Fruit fly (Drosophila melanogaster) whole organism, embryonic: Measurements from ENCODE around the gene Dbx.
A peak's percentile ranks its signal among the peaks of the same experiment; 100 is the strongest.

Experiments
- CG10267 ChIP-seq: fragments of 200-800 bp; sonication (Bioruptor generic); optimal IDR thresholded peaks from 2 replicates; lab custom pipeline; 2018; ENCODE audit warnings: missing biosample characterization, mild to moderate bottlenecking, missing genetic modification characterization, moderate library complexity
- CG10366 ChIP-seq: fragments of 200-800 bp; sonication (Bioruptor generic); IDR thresholded peaks from 2 replicates; pipeline ENCODE4 v1.3.6; 2022; ENCODE audit warnings: missing biosample characterization, missing genetic modification characterization
- CG10654 ChIP-seq: fragments of 200-800 bp; sonication (Bioruptor generic); optimal IDR thresholded peaks from 2 replicates; lab custom pipeline; 2016; ENCODE audit warnings: missing biosample characterization, missing genetic modification characterization
- CG11456 ChIP-seq: fragments of 200-800 bp; sonication (Bioruptor generic); IDR thresholded peaks from 3 replicates; pipeline ENCODE4 v1.3.6; 2022; ENCODE audit warnings: missing biosample characterization, missing genetic modification characterization
- CG12744 ChIP-seq: fragments of 200-800 bp; sonication (Bioruptor generic); optimal IDR thresholded peaks from 2 replicates; lab custom pipeline; 2016; ENCODE audit warnings: missing biosample characterization, missing genetic modification characterization
- CG13287 ChIP-seq: fragments of 200-800 bp; sonication (Bioruptor generic); IDR thresholded peaks from 2 replicates; pipeline ENCODE4 v1.3.6; 2022; ENCODE audit warnings: missing biosample characterization, missing genetic modification characterization; ENCODE audit not compliant: partially characterized antibody
- CG13296 ChIP-seq: fragments of 200-800 bp; sonication (Bioruptor generic); optimal IDR thresholded peaks from 3 replicates; lab custom pipeline; 2018; ENCODE audit warnings: missing biosample characterization, mild to moderate bottlenecking, missing genetic modification characterization
- CG13894 ChIP-seq: fragments of 200-800 bp; sonication (Bioruptor generic); optimal IDR thresholded peaks from 3 replicates; lab custom pipeline; 2018; ENCODE audit warnings: missing biosample characterization, mild to moderate bottlenecking, missing genetic modification characterization, moderate library complexity
- CG14667 ChIP-seq: fragments of 200-800 bp; sonication (Bioruptor generic); IDR thresholded peaks from 2 replicates; pipeline ENCODE4 v1.3.6; 2022; ENCODE audit warnings: missing biosample characterization, missing genetic modification characterization
- CG15073 ChIP-seq: fragments of 200-800 bp; sonication (Bioruptor generic); optimal IDR thresholded peaks from 2 replicates; lab custom pipeline; 2016; ENCODE audit warnings: missing biosample characterization, missing genetic modification characterization
- CG16779 ChIP-seq: fragments of 200-800 bp; sonication (Bioruptor generic); IDR thresholded peaks from 2 replicates; pipeline ENCODE4 v1.3.6; 2022; ENCODE audit warnings: missing biosample characterization, missing genetic modification characterization
- CG16815 ChIP-seq: fragments of 200-800 bp; sonication (Bioruptor generic); optimal IDR thresholded peaks from 3 replicates; lab custom pipeline; 2017; ENCODE audit warnings: missing biosample characterization, mild to moderate bottlenecking, missing genetic modification characterization
- CG2712 ChIP-seq: fragments of 200-800 bp; optimal IDR thresholded peaks from 3 replicates; lab custom pipeline; 2019; ENCODE audit warnings: missing biosample characterization, mild to moderate bottlenecking, missing genetic modification characterization, moderate library complexity
- CG31441 ChIP-seq: fragments of 200-800 bp; sonication (Bioruptor generic); IDR thresholded peaks from 2 replicates; pipeline ENCODE4 v1.3.6; 2022; ENCODE audit warnings: missing biosample characterization, missing genetic modification characterization
- CG33213 ChIP-seq: fragments of 200-800 bp; sonication (Bioruptor generic); optimal IDR thresholded peaks from 3 replicates; lab custom pipeline; 2016; ENCODE audit warnings: missing biosample characterization, missing genetic modification characterization
- CG43689 ChIP-seq: fragments of 200-800 bp; sonication (Bioruptor generic); IDR thresholded peaks from 2 replicates; pipeline ENCODE4 v1.3.6; 2022; ENCODE audit warnings: missing biosample characterization, missing genetic modification characterization
- CG6683 ChIP-seq: fragments of 200-800 bp; sonication (Bioruptor generic); optimal IDR thresholded peaks from 2 replicates; lab custom pipeline; 2017; ENCODE audit warnings: missing biosample characterization, mild to moderate bottlenecking, missing genetic modification characterization, missing genetic modification reagents
- CG6765 ChIP-seq: fragments of 200-800 bp; sonication (Bioruptor generic); optimal IDR thresholded peaks from 3 replicates; lab custom pipeline; 2017; ENCODE audit warnings: missing biosample characterization, mild to moderate bottlenecking, missing genetic modification characterization
- CG7839 ChIP-seq: fragments of 200-800 bp; sonication (Bioruptor generic); optimal IDR thresholded peaks from 3 replicates; lab custom pipeline; 2018; ENCODE audit warnings: missing biosample characterization, mild to moderate bottlenecking, missing genetic modification characterization, moderate library complexity
- CG8765 ChIP-seq: fragments of 200-800 bp; sonication (Bioruptor generic); IDR thresholded peaks from 2 replicates; pipeline ENCODE4 v1.3.6; 2022; ENCODE audit warnings: missing biosample characterization, missing genetic modification characterization
- CG9932 ChIP-seq: fragments of 200-800 bp; sonication (Bioruptor generic); IDR thresholded peaks from 2 replicates; pipeline ENCODE4 v1.3.6; 2022; ENCODE audit warnings: missing biosample characterization, missing genetic modification characterization
- Ets65A ChIP-seq: fragments of 200-800 bp; sonication (Bioruptor generic); peaks from one replicate; lab custom pipeline; 2016; ENCODE audit warnings: missing biosample characterization, missing genetic modification characterization
- H15 ChIP-seq: fragments of 200-800 bp; sonication (Bioruptor generic); IDR thresholded peaks from 3 replicates; pipeline ENCODE4 v1.3.6; 2022; ENCODE audit warnings: missing biosample characterization, missing genetic modification characterization
- Hand ChIP-seq: fragments of 200-800 bp; sonication (Bioruptor generic); optimal IDR thresholded peaks from 2 replicates; lab custom pipeline; 2017; ENCODE audit warnings: mild to moderate bottlenecking, missing biosample characterization, missing genetic modification reagents, missing genetic modification characterization
- Hr51 ChIP-seq, 2 experiments: fragments of 200-800 bp; sonication (Bioruptor generic); optimal IDR thresholded peaks; 2 replicates in 1 of 2; 3 replicates in 1 of 2; lab custom pipeline; 2016 to 2018; ENCODE audit warnings: missing biosample characterization in 2 of 2, missing genetic modification characterization in 2 of 2, mild to moderate bottlenecking in 1 of 2, moderate library complexity in 1 of 2
- Mad ChIP-seq: fragments of 200-800 bp; sonication (Bioruptor generic); optimal IDR thresholded peaks from 2 replicates; lab custom pipeline; 2016; ENCODE audit warnings: missing biosample characterization, missing genetic modification characterization
- NfI ChIP-seq: fragments of 200-800 bp; sonication (Bioruptor generic); optimal IDR thresholded peaks from 3 replicates; lab custom pipeline; 2018; ENCODE audit warnings: missing biosample characterization, mild to moderate bottlenecking, missing genetic modification characterization, moderate library complexity
- Usf ChIP-seq: fragments of 200-800 bp; sonication (Bioruptor generic); optimal IDR thresholded peaks from 2 replicates; lab custom pipeline; 2017; ENCODE audit warnings: missing genotype, missing biosample characterization, missing genetic modification characterization
- Xrp1 ChIP-seq: fragments of 200-800 bp; sonication (Bioruptor generic); IDR thresholded peaks from 2 replicates; pipeline ENCODE4 v1.3.6; 2022; ENCODE audit warnings: missing biosample characterization, missing genetic modification characterization
- bowl ChIP-seq: fragments of 200-800 bp; sonication (Bioruptor generic); IDR thresholded peaks from 2 replicates; pipeline ENCODE4 v1.3.6; 2022; ENCODE audit warnings: missing biosample characterization, missing genetic modification characterization
- btn ChIP-seq: fragments of 200-800 bp; sonication (Bioruptor generic); optimal IDR thresholded peaks from 2 replicates; lab custom pipeline; 2016; ENCODE audit warnings: missing biosample characterization, missing genetic modification characterization
- cad ChIP-seq: fragments of >200 bp; optimal IDR thresholded peaks from 2 replicates; lab custom pipeline; 2017; ENCODE audit warnings: missing biosample characterization, missing genetic modification characterization
- chinmo ChIP-seq: fragments of 200-800 bp; sonication (Bioruptor generic); IDR thresholded peaks from 4 replicates; pipeline ENCODE4 v1.3.6; 2022; ENCODE audit warnings: missing biosample characterization, missing genetic modification characterization; ENCODE audit not compliant: partially characterized antibody
- disco-r ChIP-seq: fragments of 200-800 bp; sonication (Bioruptor generic); optimal IDR thresholded peaks from 2 replicates; lab custom pipeline; 2016; ENCODE audit warnings: missing biosample characterization, missing genetic modification characterization
- dmrt11E ChIP-seq: fragments of 200-800 bp; sonication (Bioruptor generic); optimal IDR thresholded peaks from 3 replicates; lab custom pipeline; 2018; ENCODE audit warnings: missing biosample characterization, mild to moderate bottlenecking, missing genetic modification characterization, moderate library complexity
- eve ChIP-seq, 2 experiments: fragments of >200 bp; optimal IDR thresholded peaks; 2 replicates each; lab custom pipeline; 2017; ENCODE audit warnings: missing biosample characterization in 2 of 2, missing genetic modification characterization in 2 of 2
- exex ChIP-seq: fragments of 200-800 bp; sonication (Bioruptor generic); optimal IDR thresholded peaks from 4 replicates; lab custom pipeline; 2018; ENCODE audit warnings: missing biosample characterization, mild to moderate bottlenecking, missing genetic modification characterization, moderate library complexity
- gcm2 ChIP-seq: fragments of 200-800 bp; sonication (Bioruptor generic); optimal IDR thresholded peaks from 2 replicates; lab custom pipeline; 2016; ENCODE audit warnings: missing biosample characterization, missing genetic modification characterization
- gem ChIP-seq: fragments of 200-800 bp; sonication (Bioruptor generic); optimal IDR thresholded peaks from 2 replicates; lab custom pipeline; 2019; ENCODE audit warnings: missing biosample characterization, mild to moderate bottlenecking, missing genetic modification characterization, moderate library complexity
- gfzf ChIP-seq: fragments of 200-800 bp; sonication (Bioruptor generic); optimal IDR thresholded peaks from 2 replicates; lab custom pipeline; 2016; ENCODE audit warnings: missing biosample characterization, mild to moderate bottlenecking, missing genetic modification characterization, moderate library complexity
- gro ChIP-seq: fragments of 200-800 bp; sonication (Bioruptor generic); optimal IDR thresholded peaks from 2 replicates; lab custom pipeline; 2016; ENCODE audit warnings: missing biosample characterization, missing genetic modification characterization
- her ChIP-seq: fragments of 200-800 bp; sonication (Bioruptor generic); optimal IDR thresholded peaks from 2 replicates; lab custom pipeline; 2016; ENCODE audit warnings: missing biosample characterization, missing genetic modification characterization
- jigr1 ChIP-seq: fragments of 200-800 bp; sonication (Bioruptor generic); IDR thresholded peaks from 3 replicates; pipeline ENCODE4 v1.3.6; 2022; ENCODE audit warnings: missing biosample characterization, missing genetic modification characterization
- onecut ChIP-seq: fragments of 200-800 bp; sonication (Bioruptor generic); IDR thresholded peaks from 2 replicates; pipeline ENCODE4 v1.3.6; 2022; ENCODE audit warnings: missing biosample characterization, missing genetic modification characterization
- p53 ChIP-seq: fragments of 200-800 bp; sonication (Bioruptor generic); optimal IDR thresholded peaks from 2 replicates; lab custom pipeline; 2016; ENCODE audit warnings: missing biosample characterization, missing genetic modification characterization
- schlank ChIP-seq: fragments of 200-800 bp; sonication (Bioruptor generic); optimal IDR thresholded peaks from 2 replicates; lab custom pipeline; 2018; ENCODE audit warnings: missing biosample characterization, mild to moderate bottlenecking, missing genetic modification characterization
- slp2 ChIP-seq: fragments of 200-800 bp; sonication (Bioruptor generic); optimal IDR thresholded peaks from 2 replicates; lab custom pipeline; 2016; ENCODE audit warnings: missing biosample characterization, missing genetic modification characterization
- unc-4 ChIP-seq: fragments of 200-800 bp; sonication (Bioruptor generic); IDR thresholded peaks from 2 replicates; pipeline ENCODE4 v1.3.6; 2022; ENCODE audit warnings: missing biosample characterization, missing genetic modification characterization; ENCODE audit not compliant: partially characterized antibody
- wdn ChIP-seq: fragments of 200-800 bp; sonication (Bioruptor generic); IDR thresholded peaks from 2 replicates; pipeline ENCODE4 v1.3.6; 2022; ENCODE audit warnings: missing biosample characterization, missing genetic modification characterization
- wor ChIP-seq: fragments of 200-800 bp; sonication (Bioruptor generic); IDR thresholded peaks from 2 replicates; pipeline ENCODE4 v1.3.6; 2022; ENCODE audit warnings: missing biosample characterization, missing genetic modification characterization
- z ChIP-seq: fragments of 200-800 bp; sonication (Bioruptor generic); IDR thresholded peaks from 3 replicates; pipeline ENCODE4 v1.3.6; 2022; ENCODE audit warnings: missing biosample characterization, missing genetic modification characterization

Gene Dbx

dm6 chr3L:1882868-1883554, 38.1 kb upstream of the Dbx start, which contains the start of gene CG13937 (continued):
- TF ChIP-seq CG6765 (GFP tag; lab: Kevin White, UChicago) = no peak
- TF ChIP-seq CG12744 (GFP tag; lab: Kevin White, UChicago) = no peak
- TF ChIP-seq gem (tag; lab: Kevin White, UChicago) = no peak
- TF ChIP-seq CG2712 (tag; lab: Kevin White, UChicago) = no peak
- no peak for TF ChIP-seq bowl
- TF ChIP-seq CG13296 (GFP tag; lab: Kevin White, UChicago) = no peak
- no peak for TF ChIP-seq eve (GFP tag; optimal IDR thresholded peaks at IDR 0.05; lab: Kevin White, UChicago)
- TF ChIP-seq NfI = no peak
- TF ChIP-seq CG11456 (GFP tag; lab: Robert Waterston, UW) = no peak
- TF ChIP-seq onecut (GFP tag; lab: Robert Waterston, UW) = peak; percentile 38; the same call in 1 of the 2 replicates
- 0 out of 2 replicates have a peak, but pooled peaks have one; percentile 18 for TF ChIP-seq unc-4 (GFP tag; lab: Robert Waterston, UW)
- no peak for TF ChIP-seq CG43689
- peak; percentile 35; the same call in 1 of the 2 replicates for TF ChIP-seq CG13287 (GFP tag; lab: Robert Waterston, UW)
- no peak for TF ChIP-seq CG7839
- no peak for TF ChIP-seq CG31441 (GFP tag; lab: Robert Waterston, UW)
- no peak for TF ChIP-seq CG8765
- TF ChIP-seq btn = no peak
- 0 out of 4 replicates have a peak, but pooled peaks have one; percentile 60 for TF ChIP-seq chinmo (GFP tag; lab: Robert Waterston, UW)
- no peak for TF ChIP-seq CG13894
- TF ChIP-seq CG10654 (GFP tag; lab: Kevin White, UChicago) = no peak
- TF ChIP-seq p53 (GFP tag; lab: Kevin White, UChicago) = no peak
- TF ChIP-seq wor (GFP tag; lab: Robert Waterston, UW) = no peak
- no peak for TF ChIP-seq dmrt11E (tag; lab: Kevin White, UChicago)
- no peak for TF ChIP-seq gcm2
- no peak for TF ChIP-seq CG15073
- no peak for TF ChIP-seq Mad
- no peak for TF ChIP-seq gfzf
- no peak for TF ChIP-seq CG14667
- no peak for TF ChIP-seq slp2 (GFP tag; lab: Kevin White, UChicago)
- TF ChIP-seq CG6683 (GFP tag; lab: Kevin White, UChicago) = no peak
- no peak for TF ChIP-seq H15 (GFP tag; lab: Robert Waterston, UW)
- TF ChIP-seq Usf (GFP tag; lab: Kevin White, UChicago) = no peak
- no peak for TF ChIP-seq CG10366 (GFP tag; lab: Robert Waterston, UW)
- TF ChIP-seq disco-r (GFP tag; lab: Kevin White, UChicago) = no peak
- no peak for TF ChIP-seq wdn (GFP tag; lab: Robert Waterston, UW)
- TF ChIP-seq Hand = no peak
- peak; percentile 13 for TF ChIP-seq gro
- TF ChIP-seq Hr51 (GFP tag; optimal IDR thresholded peaks at IDR 0.05; lab: Kevin White, UChicago) = peak in 1 of 2 experiments; percentile 81
- TF ChIP-seq CG9932 = no peak
- no peak for TF ChIP-seq Xrp1 (GFP tag; lab: Robert Waterston, UW)
- TF ChIP-seq her (GFP tag; lab: Kevin White, UChicago) = no peak
- TF ChIP-seq CG10267 (tag; lab: Kevin White, UChicago) = no peak
- TF ChIP-seq CG16779 (GFP tag; lab: Robert Waterston, UW) = no peak
- TF ChIP-seq z (GFP tag; lab: Robert Waterston, UW) = 0 out of 3 replicates have a peak, but pooled peaks have one; percentile 34
- no peak for TF ChIP-seq CG33213 (GFP tag; lab: Kevin White, UChicago)
- TF ChIP-seq exex (tag; lab: Kevin White, UChicago) = no peak
- no peak for TF ChIP-seq Ets65A
- no peak for TF ChIP-seq schlank (tag; lab: Kevin White, UChicago)
- TF ChIP-seq jigr1 = no peak
- no peak for TF ChIP-seq CG16815 (GFP tag; lab: Kevin White, UChicago)
- no peak for TF ChIP-seq cad (GFP tag; lab: Kevin White, UChicago)
